Fruit fly (Drosophila melanogaster) whole organism, embryonic: ENCODE results near the gene Tbca.

Experiments
- Abd-B ChIP-seq: fragments of 200-800 bp; sonication (Bioruptor generic); optimal IDR thresholded peaks from 2 replicates; lab custom pipeline; 2018; ENCODE audit warnings: missing biosample characterization, mild to moderate bottlenecking, missing genetic modification characterization, moderate library complexity
- Aef1 ChIP-seq: fragments of 200-800 bp; sonication (Bioruptor generic); IDR thresholded peaks from 3 replicates; pipeline ENCODE4 v1.3.6; 2022; ENCODE audit warnings: missing biosample characterization, missing genetic modification characterization
- Antp ChIP-seq: fragments of 200-800 bp; sonication (Bioruptor generic); optimal IDR thresholded peaks from 3 replicates; lab custom pipeline; 2016; ENCODE audit warnings: missing biosample characterization, missing genetic modification characterization
- Asciz ChIP-seq: fragments of 200-800 bp; sonication (Bioruptor generic); optimal IDR thresholded peaks from 2 replicates; lab custom pipeline; 2017; ENCODE audit warnings: missing biosample characterization, mild to moderate bottlenecking, missing genetic modification characterization, missing genetic modification reagents
- BEAF-32 ChIP-seq: fragments of 200-800 bp; sonication (Bioruptor generic); optimal IDR thresholded peaks from 3 replicates; lab custom pipeline; 2017; ENCODE audit warnings: missing biosample characterization, missing genetic modification characterization, mild to moderate bottlenecking, moderate library complexity, missing genetic modification reagents
- Blimp-1 ChIP-seq: fragments of 200-800 bp; sonication (Bioruptor generic); optimal IDR thresholded peaks from 3 replicates; lab custom pipeline; 2018; ENCODE audit warnings: missing biosample characterization, missing genetic modification characterization, mild to moderate bottlenecking, moderate library complexity, missing genetic modification reagents
- CG10462 ChIP-seq: fragments of 200-800 bp; sonication (Bioruptor generic); optimal IDR thresholded peaks from 2 replicates; lab custom pipeline; 2016; ENCODE audit warnings: missing biosample characterization, missing genetic modification characterization
- CG11695 ChIP-seq: fragments of 200-800 bp; sonication (Bioruptor generic); IDR thresholded peaks from 3 replicates; pipeline ENCODE4 v1.3.6; 2022; ENCODE audit warnings: missing biosample characterization, missing genetic modification characterization
- CG12659 ChIP-seq: fragments of 200-800 bp; sonication (Bioruptor generic); optimal IDR thresholded peaks from 3 replicates; lab custom pipeline; 2017; ENCODE audit warnings: mild to moderate bottlenecking, missing biosample characterization, missing genetic modification reagents, missing genetic modification characterization
- CG13296 ChIP-seq: fragments of 200-800 bp; sonication (Bioruptor generic); optimal IDR thresholded peaks from 3 replicates; lab custom pipeline; 2018; ENCODE audit warnings: missing biosample characterization, mild to moderate bottlenecking, missing genetic modification characterization
- CG14014 ChIP-seq: fragments of 200-800 bp; sonication (Bioruptor generic); IDR thresholded peaks from 2 replicates; pipeline ENCODE4 v1.3.6; 2022; ENCODE audit warnings: missing biosample characterization, missing genetic modification characterization
- CG14710 ChIP-seq: fragments of 200-800 bp; sonication (Bioruptor generic); optimal IDR thresholded peaks from 3 replicates; lab custom pipeline; 2019; ENCODE audit warnings: missing biosample characterization, mild to moderate bottlenecking, missing genetic modification characterization, moderate library complexity
- CG15601 ChIP-seq: fragments of 200-800 bp; sonication (Bioruptor generic); optimal IDR thresholded peaks from 3 replicates; lab custom pipeline; 2019; ENCODE audit warnings: missing biosample characterization, mild to moderate bottlenecking, missing genetic modification characterization, moderate library complexity
- CG17912 ChIP-seq: fragments of 200-800 bp; sonication (Bioruptor generic); optimal IDR thresholded peaks from 2 replicates; lab custom pipeline; 2018; ENCODE audit warnings: missing biosample characterization, mild to moderate bottlenecking, missing genetic modification characterization
- CG1792 ChIP-seq: fragments of 200-800 bp; sonication (Bioruptor generic); optimal IDR thresholded peaks from 2 replicates; lab custom pipeline; 2016; ENCODE audit warnings: missing biosample characterization, missing genetic modification characterization
- CG18262 ChIP-seq: fragments of 200-800 bp; optimal IDR thresholded peaks from 3 replicates; lab custom pipeline; 2019; ENCODE audit warnings: missing biosample characterization, mild to moderate bottlenecking, missing genetic modification characterization, moderate library complexity
- CG18599 ChIP-seq: fragments of 200-800 bp; sonication (Bioruptor generic); optimal IDR thresholded peaks from 3 replicates; lab custom pipeline; 2017; ENCODE audit warnings: missing biosample characterization, missing genetic modification characterization, mild to moderate bottlenecking, moderate library complexity, missing genetic modification reagents
- CG18764 ChIP-seq: fragments of 200-800 bp; sonication (Bioruptor generic); optimal IDR thresholded peaks from 3 replicates; lab custom pipeline; 2016; ENCODE audit warnings: missing biosample characterization, missing genetic modification characterization
- CG33213 ChIP-seq: fragments of 200-800 bp; sonication (Bioruptor generic); optimal IDR thresholded peaks from 3 replicates; lab custom pipeline; 2016; ENCODE audit warnings: missing biosample characterization, missing genetic modification characterization
- CG3407 ChIP-seq: fragments of 200-800 bp; sonication (Bioruptor generic); optimal IDR thresholded peaks from 2 replicates; lab custom pipeline; 2018; ENCODE audit warnings: missing biosample characterization, mild to moderate bottlenecking, missing genetic modification characterization
- CG4707 ChIP-seq: fragments of 200-800 bp; sonication (Bioruptor generic); optimal IDR thresholded peaks from 2 replicates; lab custom pipeline; 2018; ENCODE audit warnings: missing biosample characterization, mild to moderate bottlenecking, missing genetic modification characterization, moderate library complexity
- CG4730 ChIP-seq: fragments of 200-800 bp; sonication (Bioruptor generic); IDR thresholded peaks from 2 replicates; pipeline ENCODE4 v1.3.6; 2022; ENCODE audit warnings: missing biosample characterization, missing genetic modification characterization
- CG7745 ChIP-seq: fragments of 200-800 bp; sonication (Bioruptor generic); optimal IDR thresholded peaks from 2 replicates; lab custom pipeline; 2018; ENCODE audit warnings: missing biosample characterization, mild to moderate bottlenecking, missing genetic modification characterization, moderate library complexity
- CG7839 ChIP-seq: fragments of 200-800 bp; sonication (Bioruptor generic); optimal IDR thresholded peaks from 3 replicates; lab custom pipeline; 2018; ENCODE audit warnings: missing biosample characterization, mild to moderate bottlenecking, missing genetic modification characterization, moderate library complexity
- Chrac-16 ChIP-seq: fragments of 200-800 bp; sonication (Bioruptor generic); optimal IDR thresholded peaks from 3 replicates; lab custom pipeline; 2016; ENCODE audit warnings: missing biosample characterization, missing genetic modification characterization
- Dfd ChIP-seq, 2 experiments: fragments of >200 bp; optimal IDR thresholded peaks; 2 replicates each; lab custom pipeline; 2017; ENCODE audit warnings: missing biosample characterization in 2 of 2, missing genetic modification characterization in 2 of 2
- HLH3B ChIP-seq: fragments of 200-800 bp; sonication (Bioruptor generic); IDR thresholded peaks from 2 replicates; pipeline ENCODE4 v1.3.6; 2022; ENCODE audit warnings: missing biosample characterization, missing genetic modification characterization
- HLH4C ChIP-seq: fragments of 200-800 bp; sonication (Bioruptor generic); IDR thresholded peaks from 3 replicates; pipeline ENCODE4 v1.3.6; 2022; ENCODE audit warnings: missing biosample characterization, missing genetic modification characterization; ENCODE audit not compliant: partially characterized antibody
- Hsf ChIP-seq: fragments of 200-800 bp; sonication (Bioruptor generic); optimal IDR thresholded peaks from 3 replicates; lab custom pipeline; 2016; ENCODE audit warnings: missing biosample characterization, missing genetic modification characterization
- Jarid2 ChIP-seq: fragments of 200-800 bp; sonication (Bioruptor generic); optimal IDR thresholded peaks from 3 replicates; lab custom pipeline; 2017; ENCODE audit warnings: mild to moderate bottlenecking, missing biosample characterization, missing genetic modification reagents, missing genetic modification characterization
- Kr ChIP-seq: fragments of 200-800 bp; sonication (Bioruptor generic); optimal IDR thresholded peaks from 2 replicates; lab custom pipeline; 2017; ENCODE audit warnings: missing biosample characterization, mild to moderate bottlenecking, missing genetic modification characterization
- Lim3 ChIP-seq: fragments of 200-800 bp; sonication (Bioruptor generic); IDR thresholded peaks from 2 replicates; pipeline ENCODE4 v1.3.6; 2022; ENCODE audit warnings: missing biosample characterization, missing genetic modification characterization
- MBD-R2 ChIP-seq: fragments of 200-800 bp; sonication (Bioruptor generic); IDR thresholded peaks from 2 replicates; pipeline ENCODE4 v1.3.6; 2022; ENCODE audit warnings: missing biosample characterization, missing genetic modification characterization
- MTF-1 ChIP-seq: fragments of 200-800 bp; sonication (Bioruptor generic); optimal IDR thresholded peaks from 2 replicates; lab custom pipeline; 2018; ENCODE audit warnings: missing biosample characterization, mild to moderate bottlenecking, missing genetic modification characterization, borderline replicate concordance
- Myb ChIP-seq: fragments of 200-800 bp; sonication (Bioruptor generic); optimal IDR thresholded peaks from 2 replicates; lab custom pipeline; 2016; ENCODE audit warnings: missing biosample characterization, missing genetic modification characterization
- NfI ChIP-seq: fragments of 200-800 bp; sonication (Bioruptor generic); optimal IDR thresholded peaks from 3 replicates; lab custom pipeline; 2018; ENCODE audit warnings: missing biosample characterization, mild to moderate bottlenecking, missing genetic modification characterization, moderate library complexity
- Oaz ChIP-seq: fragments of 200-800 bp; sonication (Bioruptor generic); IDR thresholded peaks from 2 replicates; pipeline ENCODE4 v1.3.6; 2022; ENCODE audit warnings: missing biosample characterization, missing genetic modification characterization
- Vsx1 ChIP-seq: fragments of 200-800 bp; sonication (Bioruptor generic); optimal IDR thresholded peaks from 2 replicates; lab custom pipeline; 2017; ENCODE audit warnings: missing biosample characterization, mild to moderate bottlenecking, missing genetic modification characterization, missing genetic modification reagents
- YL-1 ChIP-seq: fragments of 200-800 bp; sonication (Bioruptor generic); optimal IDR thresholded peaks from 3 replicates; lab custom pipeline; 2017; ENCODE audit warnings: missing biosample characterization, mild to moderate bottlenecking, missing genetic modification characterization
- caup ChIP-seq: fragments of 200-800 bp; sonication (Bioruptor generic); optimal IDR thresholded peaks from 3 replicates; lab custom pipeline; 2017; ENCODE audit warnings: missing biosample characterization, mild to moderate bottlenecking, missing genetic modification characterization, moderate library complexity; ENCODE audit not compliant: severe bottlenecking
- ci ChIP-seq: fragments of 200-800 bp; sonication (Bioruptor generic); IDR thresholded peaks from 3 replicates; pipeline ENCODE4 v1.3.6; 2022; ENCODE audit warnings: missing biosample characterization, missing genetic modification characterization
- crol ChIP-seq: fragments of 200-800 bp; sonication (Bioruptor generic); IDR thresholded peaks from 2 replicates; pipeline ENCODE4 v1.3.6; 2022; ENCODE audit warnings: missing biosample characterization, missing genetic modification characterization
- hth ChIP-seq: fragments of >200 bp; optimal IDR thresholded peaks from 2 replicates; lab custom pipeline; 2017; ENCODE audit warnings: inconsistent platforms
- kni ChIP-seq: fragments of 200-800 bp; sonication (Bioruptor generic); optimal IDR thresholded peaks from 3 replicates; lab custom pipeline; 2017; ENCODE audit warnings: mild to moderate bottlenecking, missing biosample characterization, missing genetic modification reagents, missing genetic modification characterization
- maf-S ChIP-seq: fragments of 200-800 bp; sonication (Bioruptor generic); optimal IDR thresholded peaks from 2 replicates; lab custom pipeline; 2016; ENCODE audit warnings: missing biosample characterization, missing genetic modification characterization
- sim ChIP-seq: fragments of 200-800 bp; sonication (Bioruptor generic); IDR thresholded peaks from 2 replicates; pipeline ENCODE4 v1.3.6; 2022; ENCODE audit warnings: missing biosample characterization, missing genetic modification characterization
- ssp ChIP-seq: fragments of 200-800 bp; sonication (Bioruptor generic); IDR thresholded peaks from 2 replicates; pipeline ENCODE4 v1.3.6; 2022; ENCODE audit warnings: missing biosample characterization, missing genetic modification characterization
- trh ChIP-seq: fragments of 200-800 bp; sonication (Bioruptor generic); optimal IDR thresholded peaks from 2 replicates; lab custom pipeline; 2016; ENCODE audit warnings: missing biosample characterization, missing genetic modification characterization

Tbca gene

dm6 chr3R:31717299-31718167, 25.8 kb upstream of the Tbca start (continued):
- TF ChIP-seq CG4707 (GFP tag; lab: Kevin White, UChicago) (peak; percentile 29), CG15601 (peak; percentile 2), CG10462 (peak; percentile 33), NfI (GFP tag; lab: Kevin White, UChicago) (peak; percentile 66), CG4730 (no peak), BEAF-32 (GFP tag; lab: Kevin White, UChicago) (no peak), Lim3 (GFP tag; lab: Robert Waterston, UW) (no peak), Abd-B (GFP tag; lab: Kevin White, UChicago) (peak; percentile 59), ci (peak; percentile 50; the same call in 2 of the 3 replicates), Dfd (GFP tag; optimal IDR thresholded peaks at IDR 0.05; lab: Kevin White, UChicago) (no peak), Vsx1 (GFP tag; lab: Kevin White, UChicago) (no peak), sim (no peak), CG13296 (GFP tag; lab: Kevin White, UChicago) (peak; percentile 53), CG11695 (GFP tag; lab: Robert Waterston, UW) (peak; percentile 74), CG7745 (tag; lab: Kevin White, UChicago) (no peak), Blimp-1 (GFP tag; lab: Kevin White, UChicago) (peak; percentile 49), HLH3B (peak; percentile 60; the same call in 1 of the 2 replicates), CG18764 (GFP tag; lab: Kevin White, UChicago) (peak; percentile 43), hth (lab: Kevin White, UChicago) (no peak), CG3407 (GFP tag; lab: Kevin White, UChicago) (peak; percentile 5), CG18262 (peak; percentile 58), MTF-1 (peak; percentile 99), HLH4C (GFP tag; lab: Robert Waterston, UW) (no peak), CG14014 (GFP tag; lab: Robert Waterston, UW) (peak; percentile 54; the same call in 1 of the 2 replicates), Oaz (peak; percentile 50; the same call in 1 of the 2 replicates), CG17912 (GFP tag; lab: Kevin White, UChicago) (no peak), CG14710 (tag; lab: Kevin White, UChicago) (peak; percentile 19), YL-1 (GFP tag; lab: Kevin White, UChicago) (no peak), Kr (GFP tag; lab: Kevin White, UChicago) (no peak), Hsf (GFP tag; lab: Kevin White, UChicago) (peak; percentile 63), kni (GFP tag; lab: Kevin White, UChicago) (no peak), CG18599 (GFP tag; lab: Kevin White, UChicago) (peak; percentile 77), Jarid2 (GFP tag; lab: Kevin White, UChicago) (peak; percentile 15), CG33213 (GFP tag; lab: Kevin White, UChicago) (peak; percentile 50), trh (GFP tag; lab: Kevin White, UChicago) (no peak), ssp (no peak), crol (GFP tag; lab: Robert Waterston, UW) (peak; percentile 82), CG12659 (GFP tag; lab: Kevin White, UChicago) (peak; percentile 58), Myb (GFP tag; lab: Kevin White, UChicago) (peak; percentile 44), Aef1 (GFP tag; lab: Robert Waterston, UW) (peak; percentile 61), MBD-R2 (GFP tag; lab: Robert Waterston, UW) (peak; percentile 8; the same call in 1 of the 2 replicates), caup (GFP tag; lab: Kevin White, UChicago) (peak; percentile 38), Asciz (no peak), CG1792 (GFP tag; lab: Kevin White, UChicago) (peak; percentile 57), Chrac-16 (GFP tag; lab: Kevin White, UChicago) (peak; percentile 23), CG7839 (tag; lab: Kevin White, UChicago) (peak; percentile 79), Antp (GFP tag; lab: Kevin White, UChicago) (peak; percentile 58), maf-S (GFP tag; lab: Kevin White, UChicago) (peak; percentile 27)
